Worm (Caenorhabditis elegans) whole organism, late embryonic: ENCODE results near the gene W01B6.5.

ENCODE experiments used
- C38D4.7 ChIP-seq: fragments of 200-800 bp; sonication (Bioruptor generic); optimal IDR thresholded peaks from 2 replicates; lab custom pipeline; 2018; ENCODE audit warnings: mild to moderate bottlenecking, missing genetic modification characterization, moderate library complexity, missing compliant biosample characterization
- T23F11.4 ChIP-seq: fragments of 200-800 bp; sonication (Bioruptor generic); optimal IDR thresholded peaks from 2 replicates; lab custom pipeline; 2018; ENCODE audit warnings: mild to moderate bottlenecking, missing genetic modification characterization, missing compliant biosample characterization
- ahr-1 ChIP-seq: sonication (generic microtip); optimal IDR thresholded peaks from 2 replicates; lab custom pipeline; 2016; ENCODE audit warnings: missing genetic modification characterization, missing compliant biosample characterization
- ama-1 ChIP-seq: fragments of 150-350 bp; optimal IDR thresholded peaks from 2 replicates; lab custom pipeline; 2014
- ceh-2 ChIP-seq: sonication (generic microtip); optimal IDR thresholded peaks from 2 replicates; lab custom pipeline; 2016; ENCODE audit warnings: missing genotype, missing genetic modification characterization, missing compliant biosample characterization
- ceh-6 ChIP-seq: fragments of 200-800 bp; sonication (Bioruptor generic); optimal IDR thresholded peaks from 2 replicates; lab custom pipeline; 2018; ENCODE audit warnings: mild to moderate bottlenecking, missing genetic modification characterization, missing compliant biosample characterization
- che-1 ChIP-seq: sonication (generic microtip); optimal IDR thresholded peaks from 2 replicates; lab custom pipeline; 2016; ENCODE audit warnings: mild to moderate bottlenecking, missing genetic modification characterization, missing compliant biosample characterization
- madf-2 ChIP-seq: sonication (generic microtip); optimal IDR thresholded peaks from 2 replicates; lab custom pipeline; 2017; ENCODE audit warnings: missing genetic modification characterization, missing compliant biosample characterization
- nhr-11 ChIP-seq: fragments of 150-350 bp; optimal IDR thresholded peaks from 2 replicates; lab custom pipeline; 2014; ENCODE audit warnings: missing biosample characterization, missing genetic modification characterization
- pha-2 ChIP-seq: sonication (generic microtip); optimal IDR thresholded peaks from 2 replicates; lab custom pipeline; 2017; ENCODE audit warnings: mild to moderate bottlenecking, missing genetic modification characterization, missing compliant biosample characterization
- sox-2 ChIP-seq: fragments of 200-800 bp; sonication (Bioruptor generic); IDR thresholded peaks from 2 replicates; pipeline ENCODE4 v1.3.6; 2022; ENCODE audit warnings: missing genetic modification reagents, missing genetic modification characterization, missing compliant biosample characterization
- unc-86 ChIP-seq: sonication (generic microtip); optimal IDR thresholded peaks from 2 replicates; lab custom pipeline; 2016; ENCODE audit warnings: missing genetic modification characterization, missing compliant biosample characterization

DNA sequence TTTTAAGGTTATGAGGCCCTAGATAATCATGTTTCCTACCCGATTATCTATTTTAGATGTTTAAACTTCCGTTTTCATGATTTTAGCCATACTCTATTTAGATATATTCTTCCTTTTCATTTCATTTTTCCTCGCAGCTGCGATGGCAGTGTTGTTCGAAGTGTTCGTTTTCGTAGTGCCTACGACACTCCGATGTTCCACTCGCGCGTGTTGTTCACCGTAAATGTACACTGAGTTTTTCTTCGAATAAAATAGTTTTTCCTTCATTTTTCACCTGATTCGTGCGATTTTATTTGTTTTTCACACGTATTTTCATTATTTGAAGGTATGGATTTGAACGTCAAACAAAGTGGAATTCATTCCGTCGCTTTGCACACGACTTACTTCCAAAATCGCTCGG lies 20.9 kb downstream of the W01B6.5 start, which contains the start of gene dis-3:
- no peak for TF ChIP-seq pha-2
- TF ChIP-seq ama-1 (lab: Kevin White, UChicago) = no peak
- no peak for TF ChIP-seq T23F11.4 (GFP tag; lab: Kevin White, UChicago)
- no peak for TF ChIP-seq che-1 (tag; lab: Kevin White, UChicago)
- TF ChIP-seq nhr-11 (tag; lab: Kevin White, UChicago) = no peak
- no peak for TF ChIP-seq ahr-1 (tag; lab: Kevin White, UChicago)
- TF ChIP-seq C38D4.7 (GFP tag; lab: Kevin White, UChicago) = no peak
- no peak for TF ChIP-seq ceh-6 (GFP tag; lab: Kevin White, UChicago)
- no peak for TF ChIP-seq madf-2 (tag; lab: Kevin White, UChicago)
- no peak for TF ChIP-seq sox-2 (GFP tag; lab: Robert Waterston, UW)
- TF ChIP-seq unc-86 = no peak
- TF ChIP-seq ceh-2 (tag; lab: Kevin White, UChicago) = no peak
